Fruit fly (Drosophila melanogaster): ENCODE data around the gene vn.

The vn gene

dm6 chr3L:5774782-5775181 is 70.7 kb downstream of the vn start:
- TF ChIP-seq Rel (GFP tag; optimal IDR thresholded peaks at IDR 0.05) = no peak
- TF ChIP-seq Rel (tag; optimal IDR thresholded peaks at IDR 0.05) = peak; percentile 35
- no peak for TF ChIP-seq CG9705 (GFP tag; optimal IDR thresholded peaks at IDR 0.05)

- TF ChIP-seq Myc (optimal IDR thresholded peaks at IDR 0.05) = peak; percentile 92
- peak; percentile 85 for TF ChIP-seq CG32264 (GFP tag; optimal IDR thresholded peaks at IDR 0.05)
- peak; percentile 93 for TF ChIP-seq ey (GFP tag; optimal IDR thresholded peaks at IDR 0.05)
- peak; percentile 45 for TF ChIP-seq psq (GFP tag; optimal IDR thresholded peaks at IDR 0.05)
- TF ChIP-seq h (GFP tag; optimal IDR thresholded peaks at IDR 0.05) = peak; percentile 93
- TF ChIP-seq Vsx2 (GFP tag; optimal IDR thresholded peaks at IDR 0.05; ENCODE audit: partially characterized antibody) = no peak
- no peak for TF ChIP-seq sage (GFP tag; optimal IDR thresholded peaks at IDR 0.05)
- TF ChIP-seq OdsH (GFP tag; optimal IDR thresholded peaks at IDR 0.05) = peak; percentile 94
- TF ChIP-seq tai (GFP tag; optimal IDR thresholded peaks at IDR 0.05) = no peak
- TF ChIP-seq Mio (GFP tag; optimal IDR thresholded peaks at IDR 0.05) = peak; percentile 66
- peak; percentile 100 for TF ChIP-seq GATAd (GFP tag; optimal IDR thresholded peaks at IDR 0.05)
- peak; percentile 95 for TF ChIP-seq woc (GFP tag; optimal IDR thresholded peaks at IDR 0.05)
- no peak for TF ChIP-seq pan (optimal IDR thresholded peaks at IDR 0.05)
- peak; percentile 59 for TF ChIP-seq Hr83 (GFP tag; optimal IDR thresholded peaks at IDR 0.05; ENCODE audit: poor library complexity, severe bottlenecking)
- TF ChIP-seq dmrt93B (GFP tag; optimal IDR thresholded peaks at IDR 0.05) = no peak
- TF ChIP-seq rgr (GFP tag; optimal IDR thresholded peaks at IDR 0.05) = peak; percentile 91
- no peak for TF ChIP-seq CrebA (GFP tag; optimal IDR thresholded peaks at IDR 0.05; ENCODE audit: borderline replicate concordance)
- TF ChIP-seq usp (GFP tag; optimal IDR thresholded peaks at IDR 0.05) = no peak
- peak; percentile 89 for TF ChIP-seq sv (GFP tag; optimal IDR thresholded peaks at IDR 0.05)
- peak; percentile 88 for TF ChIP-seq Sp1 (GFP tag; optimal IDR thresholded peaks at IDR 0.05)
- TF ChIP-seq foxo (GFP tag; optimal IDR thresholded peaks at IDR 0.05) = peak; percentile 60 to 93
- TF ChIP-seq Abd-B (GFP tag; optimal IDR thresholded peaks at IDR 0.05) = no peak
- peak; percentile 49 for TF ChIP-seq Dif (GFP tag; optimal IDR thresholded peaks at IDR 0.05; ENCODE audit: partially characterized antibody)
- peak in 1 of 2 experiments; percentile 41 for TF ChIP-seq dl (GFP tag; optimal IDR thresholded peaks at IDR 0.05; ENCODE audit: insufficient read depth in 1 of 2, partially characterized antibody in 2 of 2)
- TF ChIP-seq Hr78 (GFP tag; optimal IDR thresholded peaks at IDR 0.05) = no peak
- TF ChIP-seq HLH106 (tag; optimal IDR thresholded peaks at IDR 0.05) = peak; percentile 89
- TF ChIP-seq brk (GFP tag; optimal IDR thresholded peaks at IDR 0.05) = no peak
- peak; percentile 14 for TF ChIP-seq dsf (GFP tag; optimal IDR thresholded peaks at IDR 0.05; ENCODE audit: borderline replicate concordance)
- TF ChIP-seq jim (GFP tag; optimal IDR thresholded peaks at IDR 0.05) = peak; percentile 88
- TF ChIP-seq CG9705 (GFP tag; optimal IDR thresholded peaks at IDR 0.05) = peak; percentile 73
- no peak for TF ChIP-seq N (GFP tag; optimal IDR thresholded peaks at IDR 0.05)
- TF ChIP-seq Hnf4 (GFP tag; optimal IDR thresholded peaks at IDR 0.05) = no peak
- no peak for TF ChIP-seq Rel (GFP tag; optimal IDR thresholded peaks at IDR 0.05)
- peak; percentile 86 for TF ChIP-seq Rel (tag; optimal IDR thresholded peaks at IDR 0.05)
- no peak for TF ChIP-seq Dfd (GFP tag; optimal IDR thresholded peaks at IDR 0.05)
- no peak for TF ChIP-seq lola (GFP tag; optimal IDR thresholded peaks at IDR 0.05)
- peak; percentile 93 for TF ChIP-seq fru (GFP tag; optimal IDR thresholded peaks at IDR 0.05)
- peak; percentile 94 for TF ChIP-seq br (GFP tag; optimal IDR thresholded peaks at IDR 0.05)
- TF ChIP-seq Jra (GFP tag; optimal IDR thresholded peaks at IDR 0.05) = peak; percentile 89
These were observed 74.5 kb downstream of the vn start for dm6 chr3L:5770817-5771425.

Measured in whole organism, wandering third instar larva.